Fruit fly (Drosophila melanogaster) whole organism, adult: ENCODE data around the gene CG15536.

ENCODE experiments used
- CG12768 ChIP-seq: fragments of 200-800 bp; sonication (Bioruptor generic); optimal IDR thresholded peaks from 2 replicates; lab custom pipeline; 2017; ENCODE audit warnings: missing biosample characterization, missing genetic modification characterization, mild to moderate bottlenecking, moderate library complexity, missing genetic modification reagents
- CG5204 ChIP-seq: fragments of 200-800 bp; sonication (Bioruptor generic); optimal IDR thresholded peaks from 2 replicates; lab custom pipeline; 2016; ENCODE audit warnings: missing biosample characterization, missing genetic modification characterization
- CG7101 ChIP-seq: fragments of 200-800 bp; sonication (Bioruptor generic); optimal IDR thresholded peaks from 2 replicates; lab custom pipeline; 2018; ENCODE audit warnings: missing biosample characterization, mild to moderate bottlenecking, missing genetic modification characterization, moderate library complexity
- Crg-1 ChIP-seq: fragments of 200-800 bp; sonication (Bioruptor generic); optimal IDR thresholded peaks from 2 replicates; lab custom pipeline; 2016; ENCODE audit warnings: missing biosample characterization, missing genetic modification characterization
- Hr96 ChIP-seq: fragments of 200-800 bp; sonication (Bioruptor generic); optimal IDR thresholded peaks from 2 replicates; lab custom pipeline; 2016; ENCODE audit warnings: missing biosample characterization, missing genetic modification characterization
- Mnt ChIP-seq: fragments of 200-800 bp; sonication (Bioruptor generic); optimal IDR thresholded peaks from 2 replicates; lab custom pipeline; 2016; ENCODE audit warnings: missing biosample characterization, mild to moderate bottlenecking, missing genetic modification characterization
- cic ChIP-seq: fragments of 200-800 bp; sonication (Bioruptor generic); optimal IDR thresholded peaks from 2 replicates; lab custom pipeline; 2017; ENCODE audit warnings: missing biosample characterization, mild to moderate bottlenecking, missing genetic modification characterization, moderate library complexity
- ovo ChIP-seq: fragments of 200-800 bp; sonication (Bioruptor generic); optimal IDR thresholded peaks from 2 replicates; lab custom pipeline; 2016; ENCODE audit warnings: missing biosample characterization, missing genetic modification characterization

The CG15536 gene

DNA sequence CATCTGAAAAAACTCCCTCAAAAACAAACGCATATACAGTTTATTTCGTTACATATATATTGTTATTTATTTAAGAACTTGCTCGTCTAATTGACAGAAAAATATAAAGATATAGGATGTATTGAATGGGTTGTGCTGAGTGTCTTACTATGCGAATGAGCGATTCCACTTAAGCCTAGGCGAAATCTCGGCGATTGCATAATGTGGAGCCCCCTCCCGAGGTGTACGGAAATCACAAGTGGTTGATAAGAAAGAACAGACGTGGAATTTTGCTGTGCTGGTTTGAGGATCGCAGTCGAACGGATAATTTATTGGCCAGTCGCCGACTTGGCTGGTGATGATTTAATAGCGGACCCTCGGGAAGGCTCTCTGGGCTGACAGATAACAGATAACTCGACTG is 39.4 kb downstream of the CG15536 start:
- TF ChIP-seq CG7101 (tag; lab: Kevin White, UChicago): no peak
- peak; percentile 68 for TF ChIP-seq cic (GFP tag; lab: Kevin White, UChicago)
- peak; percentile 6 for TF ChIP-seq Mnt (GFP tag; lab: Kevin White, UChicago)
- TF ChIP-seq ovo (GFP tag; lab: Kevin White, UChicago): no peak

- TF ChIP-seq CG12768 (GFP tag; lab: Kevin White, UChicago) (no peak), Hr96 (no peak), CG5204 (no peak), cic (GFP tag; lab: Kevin White, UChicago) (no peak), Crg-1 (GFP tag; lab: Kevin White, UChicago) (no peak)
Measured at dm6 chr3R:30383181-30383580, 41.8 kb downstream of the CG15536 start.
